Worm (Caenorhabditis elegans): ENCODE data around the gene W05H7.1.
A peak's percentile ranks its signal among the peaks of the same experiment; 100 is the strongest.

Gene W05H7.1

ce11 chrX:1412844-1413243 lies 37.7 kb upstream of the W05H7.1 start, which contains the start of gene srh-19:
TSS of gene srh-19 (plus strand) at chrX:1413144.
- no peak for TF ChIP-seq somi-1 (GFP tag; optimal IDR thresholded peaks at IDR 0.05)
- no peak for TF ChIP-seq C06A6.2 (GFP tag; conservative IDR thresholded peaks at IDR 0.05)
- TF ChIP-seq F49E8.2 (tag; optimal IDR thresholded peaks at IDR 0.05; ENCODE audit: insufficient read depth), result no peak
- TF ChIP-seq cebp-2 (GFP tag; IDR thresholded peaks at IDR 0.05), result no peak
- TF ChIP-seq madf-3 (GFP tag; IDR thresholded peaks at IDR 0.05), result no peak
- TF ChIP-seq hmg-20 (GFP tag; IDR thresholded peaks at IDR 0.05), result no peak
- TF ChIP-seq T26A5.8 (tag; optimal IDR thresholded peaks at IDR 0.05), result no peak
- no peak for TF ChIP-seq let-607 (tag; optimal IDR thresholded peaks at IDR 0.05)
- TF ChIP-seq lin-35 (GFP tag; optimal IDR thresholded peaks at IDR 0.05), result no peak
- no peak for TF ChIP-seq F57A8.1 (GFP tag; optimal IDR thresholded peaks at IDR 0.05)
- no peak for TF ChIP-seq unc-130 (GFP tag; optimal IDR thresholded peaks at IDR 0.05)
- no peak for TF ChIP-seq rec-8 (tag; optimal IDR thresholded peaks at IDR 0.05)
- no peak for TF ChIP-seq hsf-1 (GFP tag; IDR thresholded peaks at IDR 0.05)
- no peak for TF ChIP-seq nhr-27 (tag; optimal IDR thresholded peaks at IDR 0.05)
- TF ChIP-seq ztf-3 (GFP tag; optimal IDR thresholded peaks at IDR 0.05), result no peak
- no peak for TF ChIP-seq tbx-9 (tag; optimal IDR thresholded peaks at IDR 0.05; ENCODE audit: borderline replicate concordance)
- TF ChIP-seq rpc-1 (optimal IDR thresholded peaks at IDR 0.05), result no peak
- no peak for TF ChIP-seq rpc-1 (tag; optimal IDR thresholded peaks at IDR 0.05)
- TF ChIP-seq nhr-90 (tag; optimal IDR thresholded peaks at IDR 0.05), result no peak
- no peak for TF ChIP-seq zim-3 (tag; optimal IDR thresholded peaks at IDR 0.05)
- TF ChIP-seq K11D2.4 (GFP tag; IDR thresholded peaks at IDR 0.05), result no peak

ce11 chrX:1416776-1417354 lies 33.7 kb upstream of the W05H7.1 start, which contains the start of the genes F19G12.4 and F19G12.8:
TSS of gene F19G12.4 (plus strand) at chrX:1417304.
TSS of gene F19G12.8 (plus strand) at chrX:1417320.
- TF ChIP-seq nhr-80 (tag; optimal IDR thresholded peaks at IDR 0.05), result peak; percentile 37
- TF ChIP-seq fkh-3 (tag; optimal IDR thresholded peaks at IDR 0.05), result no peak
- no peak for TF ChIP-seq hmg-1.2 (GFP tag; IDR thresholded peaks at IDR 0.05)
- no peak for TF ChIP-seq F23B12.7 (tag; optimal IDR thresholded peaks at IDR 0.05; ENCODE audit: insufficient read depth)
- 0 out of 2 replicates have a peak, but pooled peaks have one; percentile 29 for TF ChIP-seq mcd-1 (GFP tag; IDR thresholded peaks at IDR 0.05)
- TF ChIP-seq snpc-1.3 (tag; optimal IDR thresholded peaks at IDR 0.05; ENCODE audit: insufficient read depth), result no peak
- TF ChIP-seq attf-5 (GFP tag; optimal IDR thresholded peaks at IDR 0.05), result no peak
- no peak for TF ChIP-seq let-526 (GFP tag; IDR thresholded peaks at IDR 0.05)
- no peak for TF ChIP-seq Y67H2A.10 (GFP tag; conservative IDR thresholded peaks at IDR 0.05)
- no peak for TF ChIP-seq sea-2 (GFP tag; IDR thresholded peaks at IDR 0.05)
- TF ChIP-seq unc-130 (GFP tag; optimal IDR thresholded peaks at IDR 0.05), result no peak
- TF ChIP-seq unc-62 (GFP tag; optimal IDR thresholded peaks at IDR 0.05), result no peak
- no peak for TF ChIP-seq T26A5.8 (tag; optimal IDR thresholded peaks at IDR 0.05)
- no peak for TF ChIP-seq B0336.3 (GFP tag; IDR thresholded peaks at IDR 0.05)
- no peak for TF ChIP-seq ztf-18 (tag; optimal IDR thresholded peaks at IDR 0.05)
- no peak for TF ChIP-seq madf-6 (GFP tag; IDR thresholded peaks at IDR 0.05)
- no peak for TF ChIP-seq efl-1 (GFP tag; optimal IDR thresholded peaks at IDR 0.05)
- no peak for TF ChIP-seq akir-1 (GFP tag; optimal IDR thresholded peaks at IDR 0.05)
- TF ChIP-seq dox-1 (GFP tag; IDR thresholded peaks at IDR 0.05), result 0 out of 2 replicates have a peak, but pooled peaks have one; percentile 28
- TF ChIP-seq bed-2 (GFP tag; IDR thresholded peaks at IDR 0.05), result no peak
- no peak for TF ChIP-seq F39B2.1 (GFP tag; IDR thresholded peaks at IDR 0.05)
- no peak for TF ChIP-seq K12H6.12 (tag; optimal IDR thresholded peaks at IDR 0.05)
- no peak for TF ChIP-seq xnd-1 (tag; optimal IDR thresholded peaks at IDR 0.05)
- TF ChIP-seq rcor-1 (GFP tag; IDR thresholded peaks at IDR 0.05), result no peak

All from whole organism, young adult.